Fruit fly (Drosophila melanogaster) whole organism, embryonic: ENCODE results near the gene Psn.

Experiments used
- Asciz ChIP-seq: fragments of 200-800 bp; sonication (Bioruptor generic); optimal IDR thresholded peaks from 2 replicates; lab custom pipeline; 2017; ENCODE audit warnings: missing biosample characterization, mild to moderate bottlenecking, missing genetic modification characterization, missing genetic modification reagents
- Bdp1 ChIP-seq: fragments of 200-800 bp; sonication (Bioruptor generic); optimal IDR thresholded peaks from 3 replicates; lab custom pipeline; 2016; ENCODE audit warnings: missing biosample characterization, missing genetic modification characterization
- Bgb ChIP-seq: fragments of 200-800 bp; sonication (Bioruptor generic); IDR thresholded peaks from 2 replicates; pipeline ENCODE4 v1.3.6; 2022; ENCODE audit warnings: missing biosample characterization, missing genetic modification characterization; ENCODE audit not compliant: partially characterized antibody
- CG12155 ChIP-seq: fragments of 200-800 bp; sonication (Bioruptor generic); optimal IDR thresholded peaks from 3 replicates; lab custom pipeline; 2016; ENCODE audit warnings: missing biosample characterization, missing genetic modification characterization
- CG12391 ChIP-seq: fragments of 200-800 bp; sonication (Bioruptor generic); optimal IDR thresholded peaks from 3 replicates; lab custom pipeline; 2018; ENCODE audit warnings: missing biosample characterization, mild to moderate bottlenecking, missing genetic modification characterization, moderate library complexity
- CG13287 ChIP-seq: fragments of 200-800 bp; sonication (Bioruptor generic); IDR thresholded peaks from 2 replicates; pipeline ENCODE4 v1.3.6; 2022; ENCODE audit warnings: missing biosample characterization, missing genetic modification characterization; ENCODE audit not compliant: partially characterized antibody
- CG13296 ChIP-seq: fragments of 200-800 bp; sonication (Bioruptor generic); optimal IDR thresholded peaks from 3 replicates; lab custom pipeline; 2018; ENCODE audit warnings: missing biosample characterization, mild to moderate bottlenecking, missing genetic modification characterization
- CG15011 ChIP-seq: fragments of 200-800 bp; sonication (Bioruptor generic); optimal IDR thresholded peaks from 3 replicates; lab custom pipeline; 2018; ENCODE audit warnings: missing biosample characterization, mild to moderate bottlenecking, missing genetic modification characterization
- CG15269 ChIP-seq: fragments of 200-800 bp; sonication (Bioruptor generic); optimal IDR thresholded peaks from 2 replicates; lab custom pipeline; 2018; ENCODE audit warnings: missing biosample characterization, mild to moderate bottlenecking, missing genetic modification characterization, moderate library complexity
- CG16779 ChIP-seq: fragments of 200-800 bp; sonication (Bioruptor generic); IDR thresholded peaks from 2 replicates; pipeline ENCODE4 v1.3.6; 2022; ENCODE audit warnings: missing biosample characterization, missing genetic modification characterization
- CG17829 ChIP-seq: fragments of 200-800 bp; optimal IDR thresholded peaks from 2 replicates; lab custom pipeline; 2019; ENCODE audit warnings: missing biosample characterization, mild to moderate bottlenecking, missing genetic modification characterization, moderate library complexity
- CG18262 ChIP-seq: fragments of 200-800 bp; optimal IDR thresholded peaks from 3 replicates; lab custom pipeline; 2019; ENCODE audit warnings: missing biosample characterization, mild to moderate bottlenecking, missing genetic modification characterization, moderate library complexity
- CG2116 ChIP-seq: fragments of 200-800 bp; sonication (Bioruptor generic); optimal IDR thresholded peaks from 3 replicates; lab custom pipeline; 2018; ENCODE audit warnings: missing biosample characterization, mild to moderate bottlenecking, missing genetic modification characterization
- CG2712 ChIP-seq: fragments of 200-800 bp; optimal IDR thresholded peaks from 3 replicates; lab custom pipeline; 2019; ENCODE audit warnings: missing biosample characterization, mild to moderate bottlenecking, missing genetic modification characterization, moderate library complexity
- CG30403 ChIP-seq: fragments of 200-800 bp; sonication (Bioruptor generic); optimal IDR thresholded peaks from 3 replicates; lab custom pipeline; 2016; ENCODE audit warnings: missing biosample characterization, missing genetic modification characterization
- CG31388 ChIP-seq: fragments of 200-800 bp; sonication (Bioruptor generic); optimal IDR thresholded peaks from 2 replicates; lab custom pipeline; 2016; ENCODE audit warnings: missing biosample characterization, missing genetic modification characterization
- CG3407 ChIP-seq: fragments of 200-800 bp; sonication (Bioruptor generic); optimal IDR thresholded peaks from 2 replicates; lab custom pipeline; 2018; ENCODE audit warnings: missing biosample characterization, mild to moderate bottlenecking, missing genetic modification characterization
- CG6254 ChIP-seq: fragments of 200-800 bp; sonication (Bioruptor generic); optimal IDR thresholded peaks from 3 replicates; lab custom pipeline; 2017; ENCODE audit warnings: mild to moderate bottlenecking, missing biosample characterization, missing genetic modification reagents, missing genetic modification characterization
- CG7987 ChIP-seq: fragments of 200-800 bp; sonication (Bioruptor generic); optimal IDR thresholded peaks from 2 replicates; lab custom pipeline; 2018; ENCODE audit warnings: missing biosample characterization, mild to moderate bottlenecking, missing genetic modification characterization, moderate library complexity
- CG8290 ChIP-seq, 3 experiments: fragments of 200-800 bp; sonication (Bioruptor generic); optimal IDR thresholded peaks; 2 replicates each; lab custom pipeline; 2016 to 2019; ENCODE audit warnings: missing biosample characterization in 3 of 3, missing genetic modification characterization in 3 of 3, mild to moderate bottlenecking in 2 of 3, moderate library complexity in 1 of 3
- CG8944 ChIP-seq: fragments of 200-800 bp; sonication (Bioruptor generic); optimal IDR thresholded peaks from 3 replicates; lab custom pipeline; 2016; ENCODE audit warnings: missing biosample characterization, missing genetic modification characterization
- CG9727 ChIP-seq: fragments of 200-800 bp; sonication (Bioruptor generic); optimal IDR thresholded peaks from 3 replicates; lab custom pipeline; 2017; ENCODE audit warnings: missing biosample characterization, mild to moderate bottlenecking, missing genetic modification characterization
- CTCF ChIP-seq: fragments of 200-800 bp; sonication (Bioruptor generic); optimal IDR thresholded peaks from 2 replicates; lab custom pipeline; 2017; ENCODE audit warnings: missing biosample characterization, mild to moderate bottlenecking, missing genetic modification characterization, moderate library complexity
- CkIIα-i1 ChIP-seq: fragments of 200-800 bp; sonication (Bioruptor generic); IDR thresholded peaks from 2 replicates; pipeline ENCODE4 v1.3.6; 2022; ENCODE audit warnings: missing biosample characterization, missing genetic modification characterization
- Dip3 ChIP-seq: fragments of 200-800 bp; sonication (Bioruptor generic); optimal IDR thresholded peaks from 3 replicates; lab custom pipeline; 2016; ENCODE audit warnings: missing biosample characterization, missing genetic modification characterization
- Gsc ChIP-seq: fragments of 200-800 bp; sonication (Bioruptor generic); IDR thresholded peaks from 2 replicates; pipeline ENCODE4 v1.3.6; 2022; ENCODE audit warnings: missing biosample characterization, missing genetic modification characterization
- HLH54F ChIP-seq: fragments of 200-800 bp; sonication (Bioruptor generic); optimal IDR thresholded peaks from 3 replicates; lab custom pipeline; 2016; ENCODE audit warnings: missing biosample characterization, missing genetic modification characterization
- Hr3 ChIP-seq: fragments of 200-800 bp; sonication (Bioruptor generic); optimal IDR thresholded peaks from 3 replicates; lab custom pipeline; 2016; ENCODE audit warnings: missing biosample characterization, missing genetic modification characterization
- Meics ChIP-seq: fragments of 200-800 bp; sonication (Bioruptor generic); optimal IDR thresholded peaks from 2 replicates; lab custom pipeline; 2017; ENCODE audit warnings: missing biosample characterization, mild to moderate bottlenecking, missing genetic modification characterization
- Mes4 ChIP-seq: fragments of 200-800 bp; sonication (Bioruptor generic); optimal IDR thresholded peaks from 2 replicates; lab custom pipeline; 2016; ENCODE audit warnings: missing biosample characterization, missing genetic modification characterization
- NC2β ChIP-seq: fragments of 200-800 bp; sonication (Bioruptor generic); optimal IDR thresholded peaks from 2 replicates; lab custom pipeline; 2016; ENCODE audit warnings: missing biosample characterization, missing genetic modification characterization
- NK7.1 ChIP-seq: fragments of 200-800 bp; sonication (Bioruptor generic); optimal IDR thresholded peaks from 3 replicates; lab custom pipeline; 2016; ENCODE audit warnings: missing biosample characterization, missing genetic modification characterization
- TFAM ChIP-seq: fragments of 200-800 bp; sonication (Bioruptor generic); optimal IDR thresholded peaks from 2 replicates; lab custom pipeline; 2017; ENCODE audit warnings: missing biosample characterization, missing genetic modification characterization, inconsistent platforms
- Xrp1 ChIP-seq: fragments of 200-800 bp; sonication (Bioruptor generic); IDR thresholded peaks from 2 replicates; pipeline ENCODE4 v1.3.6; 2022; ENCODE audit warnings: missing biosample characterization, missing genetic modification characterization
- ab ChIP-seq: fragments of 200-800 bp; sonication (Bioruptor generic); optimal IDR thresholded peaks from 2 replicates; lab custom pipeline; 2016; ENCODE audit warnings: missing biosample characterization, missing genetic modification characterization
- al ChIP-seq: fragments of 200-800 bp; sonication (Bioruptor generic); IDR thresholded peaks from 2 replicates; pipeline ENCODE4 v1.3.6; 2022; ENCODE audit warnings: missing biosample characterization, missing genetic modification characterization
- chn ChIP-seq: fragments of 200-800 bp; sonication (Bioruptor generic); optimal IDR thresholded peaks from 2 replicates; lab custom pipeline; 2016; ENCODE audit warnings: missing biosample characterization, missing genetic modification characterization
- da ChIP-seq: fragments of 200-800 bp; sonication (Bioruptor generic); optimal IDR thresholded peaks from 2 replicates; lab custom pipeline; 2016; ENCODE audit warnings: missing biosample characterization, missing genetic modification characterization
- ftz-f1 ChIP-seq: fragments of 200-800 bp; sonication (Bioruptor generic); optimal IDR thresholded peaks from 2 replicates; lab custom pipeline; 2016; ENCODE audit warnings: missing biosample characterization, missing genetic modification characterization
- gsb ChIP-seq: fragments of 200-800 bp; sonication (Bioruptor generic); IDR thresholded peaks from 2 replicates; pipeline ENCODE4 v1.3.6; 2022; ENCODE audit warnings: missing biosample characterization, missing genetic modification characterization
- hb ChIP-seq: fragments of 200-800 bp; sonication (Bioruptor generic); IDR thresholded peaks from 3 replicates; pipeline ENCODE4 v1.3.6; 2022; ENCODE audit warnings: missing biosample characterization, missing genetic modification characterization; ENCODE audit not compliant: partially characterized antibody
- jigr1 ChIP-seq: fragments of 200-800 bp; sonication (Bioruptor generic); IDR thresholded peaks from 3 replicates; pipeline ENCODE4 v1.3.6; 2022; ENCODE audit warnings: missing biosample characterization, missing genetic modification characterization
- knrl ChIP-seq: fragments of 200-800 bp; sonication (Bioruptor generic); IDR thresholded peaks from 3 replicates; pipeline ENCODE4 v1.3.6; 2022; ENCODE audit warnings: missing biosample characterization, missing genetic modification characterization; ENCODE audit not compliant: partially characterized antibody
- otp ChIP-seq: fragments of 200-800 bp; sonication (Bioruptor generic); IDR thresholded peaks from 3 replicates; pipeline ENCODE4, ENCODE4 v1.3.6; 2022; ENCODE audit warnings: missing biosample characterization, missing genetic modification characterization
- pita ChIP-seq: fragments of 200-800 bp; sonication (Bioruptor generic); optimal IDR thresholded peaks from 2 replicates; lab custom pipeline; 2017; ENCODE audit warnings: missing biosample characterization, mild to moderate bottlenecking, missing genetic modification characterization
- repo ChIP-seq: fragments of 200-800 bp; sonication (Bioruptor generic); optimal IDR thresholded peaks from 2 replicates; lab custom pipeline; 2016; ENCODE audit warnings: missing biosample characterization, missing genetic modification characterization
- sens-2 ChIP-seq: fragments of 200-800 bp; sonication (Bioruptor generic); IDR thresholded peaks from 2 replicates; pipeline ENCODE4 v1.3.6; 2022; ENCODE audit warnings: missing biosample characterization, missing genetic modification characterization
- stwl ChIP-seq: fragments of 200-800 bp; sonication (Bioruptor generic); optimal IDR thresholded peaks from 3 replicates; lab custom pipeline; 2018; ENCODE audit warnings: missing biosample characterization, mild to moderate bottlenecking, missing genetic modification characterization, moderate library complexity
- tin ChIP-seq: fragments of 200-800 bp; sonication (Bioruptor generic); optimal IDR thresholded peaks from 3 replicates; lab custom pipeline; 2016; ENCODE audit warnings: missing biosample characterization, missing genetic modification characterization
- toy ChIP-seq: fragments of 200-800 bp; sonication (Bioruptor generic); IDR thresholded peaks from 2 replicates; pipeline ENCODE4 v1.3.6; 2022; ENCODE audit warnings: missing biosample characterization, missing genetic modification characterization
- trh ChIP-seq: fragments of 200-800 bp; sonication (Bioruptor generic); optimal IDR thresholded peaks from 2 replicates; lab custom pipeline; 2016; ENCODE audit warnings: missing biosample characterization, missing genetic modification characterization
- tx ChIP-seq: fragments of 200-800 bp; sonication (Bioruptor generic); optimal IDR thresholded peaks from 2 replicates; lab custom pipeline; 2016; ENCODE audit warnings: missing biosample characterization, missing genetic modification characterization
- wor ChIP-seq: fragments of 200-800 bp; sonication (Bioruptor generic); IDR thresholded peaks from 2 replicates; pipeline ENCODE4 v1.3.6; 2022; ENCODE audit warnings: missing biosample characterization, missing genetic modification characterization

The Psn gene

dm6 chr3L:20447957-20448356, 15.7 kb downstream of the Psn start (continued):
- no peak for TF ChIP-seq CG2116
- peak; percentile 24 for TF ChIP-seq CG15269
- TF ChIP-seq tx: no peak
- TF ChIP-seq ftz-f1 (GFP tag; lab: Kevin White, UChicago): no peak
- TF ChIP-seq Hr3 (GFP tag; lab: Kevin White, UChicago): no peak
- no peak for TF ChIP-seq CG8944 (GFP tag; lab: Kevin White, UChicago)
- TF ChIP-seq Meics (GFP tag; lab: Kevin White, UChicago): peak; percentile 48
- TF ChIP-seq CG7987 (GFP tag; lab: Kevin White, UChicago): peak; percentile 82
- no peak for TF ChIP-seq ab (GFP tag; lab: Kevin White, UChicago)
- TF ChIP-seq Bgb (GFP tag; lab: Robert Waterston, UW): no peak
- TF ChIP-seq CG9727 (GFP tag; lab: Kevin White, UChicago): no peak
- no peak for TF ChIP-seq repo (GFP tag; lab: Kevin White, UChicago)
- TF ChIP-seq CG12391: no peak
- no peak for TF ChIP-seq CG3407
- TF ChIP-seq CG13296 (GFP tag; lab: Kevin White, UChicago): peak; percentile 69
- no peak for TF ChIP-seq Bdp1 (GFP tag; lab: Kevin White, UChicago)
- TF ChIP-seq CG18262 (tag; lab: Kevin White, UChicago): no peak
- no peak for TF ChIP-seq Gsc (GFP tag; lab: Robert Waterston, UW)
- TF ChIP-seq sens-2 (GFP tag; lab: Robert Waterston, UW): no peak
- TF ChIP-seq NK7.1 (GFP tag; lab: Kevin White, UChicago): no peak
- TF ChIP-seq Xrp1: peak; percentile 20; the same call in 1 of the 2 replicates
- peak; percentile 6 for TF ChIP-seq CG2712
- TF ChIP-seq TFAM (GFP tag; lab: Kevin White, UChicago): no peak
- TF ChIP-seq HLH54F (GFP tag; lab: Kevin White, UChicago): no peak
- no peak for TF ChIP-seq jigr1 (GFP tag; lab: Robert Waterston, UW)
- TF ChIP-seq CG6254 (GFP tag; lab: Kevin White, UChicago): no peak
- TF ChIP-seq trh (GFP tag; lab: Kevin White, UChicago): no peak
- TF ChIP-seq hb (GFP tag; lab: Robert Waterston, UW): no peak
- no peak for TF ChIP-seq da (GFP tag; lab: Kevin White, UChicago)
- no peak for TF ChIP-seq al
- TF ChIP-seq CTCF: no peak
- no peak for TF ChIP-seq knrl
- no peak for TF ChIP-seq CG8290 (GFP tag; optimal IDR thresholded peaks at IDR 0.05; lab: Kevin White, UChicago)
- peak in 1 of 2 experiments; percentile 72 for TF ChIP-seq CG8290 (tag; optimal IDR thresholded peaks at IDR 0.05; lab: Kevin White, UChicago)
- no peak for TF ChIP-seq tin (GFP tag; lab: Kevin White, UChicago)
- no peak for TF ChIP-seq CG30403 (GFP tag; lab: Kevin White, UChicago)
- TF ChIP-seq CG17829 (tag; lab: Kevin White, UChicago): no peak
- TF ChIP-seq NC2β (GFP tag; lab: Kevin White, UChicago): no peak
- peak; percentile 47 for TF ChIP-seq Asciz (GFP tag; lab: Kevin White, UChicago)
- TF ChIP-seq CG31388 (GFP tag; lab: Kevin White, UChicago): no peak
- TF ChIP-seq stwl (tag; lab: Kevin White, UChicago): no peak
- no peak for TF ChIP-seq Mes4 (GFP tag; lab: Kevin White, UChicago)
- TF ChIP-seq toy: no peak
- no peak for TF ChIP-seq CkIIα-i1
- TF ChIP-seq pita (GFP tag; lab: Kevin White, UChicago): no peak
- no peak for TF ChIP-seq gsb
- no peak for TF ChIP-seq CG15011 (GFP tag; lab: Kevin White, UChicago)
- TF ChIP-seq otp (GFP tag; lab: Robert Waterston, UW): 0 out of 3 replicates have a peak, but pooled peaks have one; percentile 8
- TF ChIP-seq chn: no peak
- TF ChIP-seq CG13287 (GFP tag; lab: Robert Waterston, UW): no peak
- no peak for TF ChIP-seq CG16779
- no peak for TF ChIP-seq wor
- TF ChIP-seq CG12155 (GFP tag; lab: Kevin White, UChicago): no peak
- TF ChIP-seq Dip3 (GFP tag; lab: Kevin White, UChicago): no peak
